Fruit fly (Drosophila melanogaster): ENCODE data around the gene ERp44.

Gene ERp44

dm6 chrX:16318858-16319557, 21.5 kb upstream of the ERp44 start (continued):
- TF ChIP-seq CG17186 (GFP tag; optimal IDR thresholded peaks at IDR 0.05) (no peak), CG6683 (GFP tag; optimal IDR thresholded peaks at IDR 0.05) (no peak), CG31441 (GFP tag; IDR thresholded peaks at IDR 0.05) (no peak), fru (optimal IDR thresholded peaks at IDR 0.05) (no peak), tin (GFP tag; optimal IDR thresholded peaks at IDR 0.05) (no peak), Awh (GFP tag; IDR thresholded peaks at IDR 0.05) (no peak), esg (GFP tag; conservative IDR thresholded peaks at IDR 0.05) (no peak), CG2202 (tag; optimal IDR thresholded peaks at IDR 0.05) (no peak), CG7928 (GFP tag; optimal IDR thresholded peaks at IDR 0.05) (no peak), CG18476 (GFP tag; optimal IDR thresholded peaks at IDR 0.05) (no peak), Jarid2 (GFP tag; optimal IDR thresholded peaks at IDR 0.05) (no peak), lbe (GFP tag; optimal IDR thresholded peaks at IDR 0.05) (peak; percentile 28), danr (GFP tag; IDR thresholded peaks at IDR 0.05) (no peak), CG1832 (GFP tag; optimal IDR thresholded peaks at IDR 0.05) (no peak), CG3163 (GFP tag; optimal IDR thresholded peaks at IDR 0.05) (no peak), CG13123 (GFP tag; optimal IDR thresholded peaks at IDR 0.05) (no peak), sisA (GFP tag; IDR thresholded peaks at IDR 0.05) (no peak), CG12744 (GFP tag; optimal IDR thresholded peaks at IDR 0.05) (no peak), CG15514 (GFP tag; optimal IDR thresholded peaks at IDR 0.05) (peak; percentile 47), fd64A (GFP tag; optimal IDR thresholded peaks at IDR 0.05) (no peak), mam (GFP tag; optimal IDR thresholded peaks at IDR 0.05) (no peak), CG6813 (GFP tag; optimal IDR thresholded peaks at IDR 0.05) (peak; percentile 5), BtbVII (GFP tag; optimal IDR thresholded peaks at IDR 0.05) (no peak), her (GFP tag; optimal IDR thresholded peaks at IDR 0.05) (no peak), ATbp (GFP tag; optimal IDR thresholded peaks at IDR 0.05) (no peak), bowl (GFP tag; IDR thresholded peaks at IDR 0.05) (no peak), pfk (GFP tag; optimal IDR thresholded peaks at IDR 0.05) (peak; percentile 74), HmgD (GFP tag; optimal IDR thresholded peaks at IDR 0.05) (no peak), CG2129 (GFP tag; IDR thresholded peaks at IDR 0.05; ENCODE audit: partially characterized antibody) (no peak), Atf3 (GFP tag; optimal IDR thresholded peaks at IDR 0.05) (no peak), scrt (GFP tag; optimal IDR thresholded peaks at IDR 0.05) (no peak), CG15479 (GFP tag; optimal IDR thresholded peaks at IDR 0.05) (peak; percentile 88), dmrt11E (tag; optimal IDR thresholded peaks at IDR 0.05) (no peak), Nf-YC (tag; optimal IDR thresholded peaks at IDR 0.05) (peak; percentile 45), CG2116 (GFP tag; optimal IDR thresholded peaks at IDR 0.05) (no peak), otp (GFP tag; IDR thresholded peaks at IDR 0.05) (no peak), Ravus (GFP tag; IDR thresholded peaks at IDR 0.05) (no peak), Gsc (GFP tag; IDR thresholded peaks at IDR 0.05) (no peak), Atf6 (GFP tag; IDR thresholded peaks at IDR 0.05) (no peak), lilli (GFP tag; optimal IDR thresholded peaks at IDR 0.05) (no peak), Gug (GFP tag; IDR thresholded peaks at IDR 0.05) (no peak), CG3065 (GFP tag; optimal IDR thresholded peaks at IDR 0.05) (no peak), insv (GFP tag; optimal IDR thresholded peaks at IDR 0.05) (peak in 1 of 2 experiments; percentile 83), CG4282 (GFP tag; optimal IDR thresholded peaks at IDR 0.05) (no peak), peb (GFP tag; IDR thresholded peaks at IDR 0.05) (no peak), maf-S (GFP tag; optimal IDR thresholded peaks at IDR 0.05) (no peak), pzg (GFP tag; optimal IDR thresholded peaks at IDR 0.05) (peak; percentile 28), CG7963 (GFP tag; IDR thresholded peaks at IDR 0.05; ENCODE audit: partially characterized antibody) (no peak), h (optimal IDR thresholded peaks at IDR 0.05) (no peak), az2 (GFP tag; optimal IDR thresholded peaks at IDR 0.05) (no peak), CG17912 (GFP tag; optimal IDR thresholded peaks at IDR 0.05) (no peak)

All from whole organism, embryonic.